Worm (Caenorhabditis elegans) whole organism, mixed stage, embryonic: ENCODE data around the gene F57H12.6.

ENCODE experiments used
- lin-13 ChIP-seq: fragments of 150-350 bp; optimal IDR thresholded peaks from 2 replicates; lab custom pipeline; 2014; ENCODE audit warnings: missing biosample characterization, missing genetic modification characterization
- nhr-2 ChIP-seq: fragments of 150-350 bp; optimal IDR thresholded peaks from 2 replicates; lab custom pipeline; 2014; ENCODE audit warnings: missing biosample characterization, missing genetic modification characterization
- sptf-1 ChIP-seq: sonication (generic microtip); optimal IDR thresholded peaks from 2 replicates; lab custom pipeline; 2017; ENCODE audit warnings: mild to moderate bottlenecking, missing genetic modification characterization, moderate library complexity, missing compliant biosample characterization
- ztf-11 ChIP-seq: fragments of 150-350 bp; optimal IDR thresholded peaks from 2 replicates; lab custom pipeline; 2014; ENCODE audit warnings: missing biosample characterization, missing genetic modification characterization

- TF ChIP-seq lin-13 (tag; lab: Kevin White, UChicago): no peak
- TF ChIP-seq ztf-11 (tag; lab: Kevin White, UChicago): no peak
- TF ChIP-seq sptf-1 (tag; lab: Kevin White, UChicago): no peak
- no peak for TF ChIP-seq nhr-2
Observed at ce11 chrIV:7958092-7958491, 18.0 kb downstream of the F57H12.6 start.
